Worm (Caenorhabditis elegans): ENCODE results near the gene glr-7.

glr-7 gene

DNA sequence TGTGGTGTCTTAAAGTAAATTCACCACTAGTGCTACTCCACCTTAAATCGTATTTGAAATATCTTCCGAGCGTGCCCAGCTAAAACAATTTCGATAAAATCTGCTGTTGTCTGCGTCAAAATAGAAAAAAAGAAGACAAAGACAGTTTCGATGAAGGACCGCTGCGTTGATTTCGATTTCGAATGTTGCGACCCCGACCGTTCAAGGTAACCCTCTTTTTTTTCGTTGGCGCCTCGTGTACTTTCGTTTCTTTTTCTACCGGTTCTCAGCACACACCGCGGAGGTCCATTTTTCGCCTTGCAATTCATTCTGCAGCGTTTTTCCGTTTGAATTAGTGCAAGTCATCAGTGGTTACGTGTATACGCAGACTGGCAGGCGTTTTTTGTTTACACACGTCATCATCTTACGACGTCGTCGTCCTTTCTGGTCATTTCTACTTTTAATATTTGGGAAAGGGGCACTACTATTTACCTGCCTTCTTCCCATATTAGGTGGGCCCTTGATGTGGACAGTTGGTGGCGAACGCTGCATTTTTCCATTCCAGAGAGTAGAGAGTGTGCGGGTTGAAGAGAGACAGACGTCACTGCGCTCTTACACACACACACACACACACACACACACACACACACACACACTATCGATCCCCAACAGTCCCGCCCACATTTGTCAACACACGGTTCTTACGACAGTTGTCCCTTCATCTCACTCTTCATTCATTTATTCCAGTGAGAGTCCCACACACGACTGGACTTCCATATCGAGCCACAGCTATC lies 51.4 kb downstream of the glr-7 start (continued):
- TF ChIP-seq pha-2 (tag; optimal IDR thresholded peaks at IDR 0.05) (peak; percentile 15), fkh-10 (GFP tag; optimal IDR thresholded peaks at IDR 0.05) (no peak), ceh-22 (tag; optimal IDR thresholded peaks at IDR 0.05) (no peak), unc-86 (tag; optimal IDR thresholded peaks at IDR 0.05) (no peak), dve-1 (tag; optimal IDR thresholded peaks at IDR 0.05) (no peak), pag-3 (tag; optimal IDR thresholded peaks at IDR 0.05; ENCODE audit: borderline replicate concordance) (no peak), ttx-3 (tag; optimal IDR thresholded peaks at IDR 0.05) (no peak), C08G9.2 (tag; optimal IDR thresholded peaks at IDR 0.05) (no peak), unc-42 (tag; optimal IDR thresholded peaks at IDR 0.05) (no peak), hlh-8 (tag; optimal IDR thresholded peaks at IDR 0.05) (no peak), ref-2 (tag; optimal IDR thresholded peaks at IDR 0.05) (peak; percentile 24), eyg-1 (tag; optimal IDR thresholded peaks at IDR 0.05) (no peak), nhr-11 (tag; optimal IDR thresholded peaks at IDR 0.05) (no peak), zip-5 (tag; optimal IDR thresholded peaks at IDR 0.05) (no peak), hlh-30 (tag; optimal IDR thresholded peaks at IDR 0.05; ENCODE audit: insufficient read depth) (no peak), nfya-1 (tag; optimal IDR thresholded peaks at IDR 0.05) (peak; percentile 11), pat-9 (tag; optimal IDR thresholded peaks at IDR 0.05) (no peak), unc-55 (GFP tag; optimal IDR thresholded peaks at IDR 0.05) (no peak)

DNA sequence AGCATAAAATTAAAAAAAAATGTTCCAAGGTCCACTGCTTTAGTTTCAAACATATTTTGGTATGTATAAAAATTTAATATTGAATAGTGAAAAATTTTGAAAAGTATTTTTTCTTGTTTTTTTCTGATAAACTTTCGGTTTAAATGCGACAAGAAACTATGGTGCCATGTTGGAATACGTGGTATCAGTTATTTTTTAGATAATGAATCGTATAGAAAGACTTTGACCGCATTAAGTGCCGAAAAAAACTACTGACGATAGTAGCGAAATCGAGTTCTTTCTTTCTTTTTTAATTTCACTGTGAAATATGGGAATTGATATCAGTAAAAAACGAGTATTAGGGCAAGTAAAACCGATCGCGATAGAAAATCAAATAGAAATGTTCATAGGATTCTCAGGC lies 53.8 kb downstream of the glr-7 start, which contains the start of gene T24D8.6:
Gene T24D8.6 (minus strand): TSS at position 101 of the 400 bp plus-strand sequence.
- TF ChIP-seq che-1 (tag; optimal IDR thresholded peaks at IDR 0.05) (no peak), odd-2 (tag; optimal IDR thresholded peaks at IDR 0.05) (no peak), ceh-24 (tag; optimal IDR thresholded peaks at IDR 0.05) (no peak), sox-2 (GFP tag; IDR thresholded peaks at IDR 0.05) (no peak)

DNA sequence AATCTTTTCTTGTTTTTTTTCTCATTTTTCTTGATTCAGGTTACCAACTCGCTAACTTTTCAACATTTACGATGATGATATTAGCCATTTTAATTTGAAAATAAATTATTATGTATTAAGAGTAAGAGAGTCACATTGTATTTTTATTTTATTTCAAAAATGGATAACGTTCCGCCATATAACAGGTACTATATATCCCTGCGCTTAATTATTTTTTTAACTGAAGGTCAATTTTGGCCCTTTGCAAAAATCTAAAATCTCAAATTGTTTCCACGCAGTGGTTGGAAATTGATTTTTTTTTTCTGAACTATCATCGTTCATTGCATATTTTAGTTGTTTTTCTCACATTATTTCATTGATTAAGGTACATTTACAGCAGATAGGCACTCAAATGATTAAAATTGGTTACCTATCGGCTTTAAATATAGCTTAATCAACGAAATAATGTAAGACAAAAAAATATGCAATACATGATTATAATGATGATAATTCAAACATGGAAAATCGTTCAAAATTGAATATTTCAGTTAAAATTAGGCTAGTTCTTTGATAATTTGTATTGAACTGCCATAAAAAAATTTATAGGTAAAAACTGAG lies 54.9 kb downstream of the glr-7 start:
- TF ChIP-seq ets-4 (tag; optimal IDR thresholded peaks at IDR 0.05), result no peak
- TF ChIP-seq sdc-2 (tag; optimal IDR thresholded peaks at IDR 0.05), result peak; percentile 97
